Worm (Caenorhabditis elegans) whole organism, late embryonic: ENCODE measurements around the gene nmgp-1.

ENCODE experiments used
- C08G9.2 ChIP-seq: sonication (generic microtip); optimal IDR thresholded peaks from 2 replicates; lab custom pipeline; 2016; ENCODE audit warnings: mild to moderate bottlenecking, missing genetic modification characterization, moderate library complexity, missing compliant biosample characterization
- C38D4.7 ChIP-seq: fragments of 200-800 bp; sonication (Bioruptor generic); optimal IDR thresholded peaks from 2 replicates; lab custom pipeline; 2018; ENCODE audit warnings: mild to moderate bottlenecking, missing genetic modification characterization, moderate library complexity, missing compliant biosample characterization
- K02D7.2 ChIP-seq: sonication (generic microtip); optimal IDR thresholded peaks from 2 replicates; lab custom pipeline; 2017; ENCODE audit warnings: mild to moderate bottlenecking, missing genetic modification characterization, missing compliant biosample characterization
- Y22D7AL.16 ChIP-seq: sonication (generic microtip); optimal IDR thresholded peaks from 2 replicates; lab custom pipeline; 2016; ENCODE audit warnings: missing genetic modification characterization, missing compliant biosample characterization
- ceh-22 ChIP-seq: sonication (generic microtip); optimal IDR thresholded peaks from 2 replicates; lab custom pipeline; 2017; ENCODE audit warnings: missing biosample characterization, missing genetic modification characterization
- ceh-30 ChIP-seq: fragments of 150-350 bp; optimal IDR thresholded peaks from 2 replicates; lab custom pipeline; 2014; ENCODE audit warnings: missing biosample characterization, missing genetic modification characterization
- ceh-34 ChIP-seq: sonication (generic microtip); optimal IDR thresholded peaks from 2 replicates; lab custom pipeline; 2016; ENCODE audit warnings: mild to moderate bottlenecking, missing genetic modification characterization, missing compliant biosample characterization
- ceh-45 ChIP-seq: fragments of 200-800 bp; sonication (Bioruptor generic); IDR thresholded peaks from 2 replicates; pipeline ENCODE4 v1.3.6; 2022; ENCODE audit warnings: missing genetic modification reagents, missing genetic modification characterization, missing compliant biosample characterization
- ceh-48 ChIP-seq: sonication (generic microtip); optimal IDR thresholded peaks from 2 replicates; lab custom pipeline; 2016; ENCODE audit warnings: missing genetic modification characterization, inconsistent platforms, missing compliant biosample characterization
- ceh-9 ChIP-seq: sonication (generic microtip); optimal IDR thresholded peaks from 2 replicates; lab custom pipeline; 2016; ENCODE audit warnings: mild to moderate bottlenecking, missing genetic modification characterization, inconsistent platforms, missing compliant biosample characterization
- dmd-4 ChIP-seq: sonication (generic microtip); optimal IDR thresholded peaks from 2 replicates; lab custom pipeline; 2016; ENCODE audit warnings: borderline replicate concordance, missing genetic modification characterization, missing compliant biosample characterization
- dve-1 ChIP-seq: sonication (generic microtip); optimal IDR thresholded peaks from 2 replicates; lab custom pipeline; 2017; ENCODE audit warnings: antibody characterized with exemption, mild to moderate bottlenecking, missing genetic modification characterization, missing compliant biosample characterization
- elt-2 ChIP-seq: sonication (generic microtip); optimal IDR thresholded peaks from 2 replicates; lab custom pipeline; 2016; ENCODE audit warnings: missing genetic modification reagents, missing genetic modification characterization, missing compliant biosample characterization
- ets-4 ChIP-seq: sonication (generic microtip); optimal IDR thresholded peaks from 2 replicates; lab custom pipeline; 2016; ENCODE audit warnings: missing genetic modification characterization, missing compliant biosample characterization
- eyg-1 ChIP-seq: sonication (generic microtip); optimal IDR thresholded peaks from 2 replicates; lab custom pipeline; 2016; ENCODE audit warnings: missing genotype, missing genetic modification characterization, missing compliant biosample characterization
- fax-1 ChIP-seq: sonication (generic microtip); optimal IDR thresholded peaks from 2 replicates; lab custom pipeline; 2016; ENCODE audit warnings: missing genotype, missing genetic modification characterization, missing compliant biosample characterization
- fkh-6 ChIP-seq: sonication (generic microtip); optimal IDR thresholded peaks from 2 replicates; lab custom pipeline; 2016; ENCODE audit warnings: missing genetic modification characterization, missing compliant biosample characterization
- hlh-13 ChIP-seq: fragments of 200-800 bp; sonication (Bioruptor generic); optimal IDR thresholded peaks from 2 replicates; lab custom pipeline; 2018; ENCODE audit warnings: mild to moderate bottlenecking, missing genetic modification characterization, missing compliant biosample characterization
- hlh-6 ChIP-seq: sonication (generic microtip); optimal IDR thresholded peaks from 2 replicates; lab custom pipeline; 2016; ENCODE audit warnings: missing genotype, missing genetic modification characterization, missing compliant biosample characterization
- mec-3 ChIP-seq: sonication (generic microtip); optimal IDR thresholded peaks from 2 replicates; lab custom pipeline; 2016; ENCODE audit warnings: borderline replicate concordance, missing genetic modification characterization, missing compliant biosample characterization
- nfya-1 ChIP-seq: sonication (generic microtip); optimal IDR thresholded peaks from 2 replicates; lab custom pipeline; 2017; ENCODE audit warnings: missing genetic modification characterization, mild to moderate bottlenecking, missing compliant biosample characterization, antibody characterized with exemption, moderate library complexity
- npax-4 ChIP-seq: sonication (generic microtip); optimal IDR thresholded peaks from 2 replicates; lab custom pipeline; 2016; ENCODE audit warnings: missing genetic modification characterization, missing compliant biosample characterization
- odd-2 ChIP-seq: sonication (generic microtip); optimal IDR thresholded peaks from 2 replicates; lab custom pipeline; 2017; ENCODE audit warnings: antibody characterized with exemption, mild to moderate bottlenecking, missing genetic modification characterization, missing compliant biosample characterization
- pag-3 ChIP-seq: sonication (generic microtip); optimal IDR thresholded peaks from 2 replicates; lab custom pipeline; 2016; ENCODE audit warnings: missing compliant biosample characterization, missing genetic modification characterization, borderline replicate concordance
- pat-9 ChIP-seq: fragments of 200-800 bp; sonication (Bioruptor generic); optimal IDR thresholded peaks from 2 replicates; lab custom pipeline; 2018; ENCODE audit warnings: mild to moderate bottlenecking, missing genetic modification characterization, moderate library complexity, missing compliant biosample characterization
- pha-2 ChIP-seq: sonication (generic microtip); optimal IDR thresholded peaks from 2 replicates; lab custom pipeline; 2017; ENCODE audit warnings: mild to moderate bottlenecking, missing genetic modification characterization, missing compliant biosample characterization
- pha-4 ChIP-seq: fragments of 150-350 bp; optimal IDR thresholded peaks from 2 replicates; lab custom pipeline; 2018; ENCODE audit warnings: missing biosample characterization, missing genetic modification reagents, missing genetic modification characterization
- pros-1 ChIP-seq: fragments of 150-350 bp; optimal IDR thresholded peaks from 2 replicates; lab custom pipeline; 2014; ENCODE audit warnings: missing biosample characterization, missing genetic modification reagents, missing genetic modification characterization
- sdc-2 ChIP-seq: sonication (generic microtip); optimal IDR thresholded peaks from 2 replicates; lab custom pipeline; 2016; ENCODE audit warnings: missing genotype, missing genetic modification characterization, missing compliant biosample characterization
- sox-2 ChIP-seq: fragments of 200-800 bp; sonication (Bioruptor generic); IDR thresholded peaks from 2 replicates; pipeline ENCODE4 v1.3.6; 2022; ENCODE audit warnings: missing genetic modification reagents, missing genetic modification characterization, missing compliant biosample characterization
- syd-9 ChIP-seq: sonication (generic microtip); optimal IDR thresholded peaks from 2 replicates; lab custom pipeline; 2016; ENCODE audit warnings: mild to moderate bottlenecking, missing genetic modification characterization, moderate library complexity, missing compliant biosample characterization
- tbx-7 ChIP-seq: sonication (generic microtip); optimal IDR thresholded peaks from 2 replicates; lab custom pipeline; 2016; ENCODE audit warnings: missing genotype, missing genetic modification characterization, missing compliant biosample characterization
- unc-42 ChIP-seq: sonication (generic microtip); optimal IDR thresholded peaks from 2 replicates; lab custom pipeline; 2016; ENCODE audit warnings: missing genotype, missing genetic modification characterization, missing compliant biosample characterization
- unc-55 ChIP-seq: sonication (generic microtip); optimal IDR thresholded peaks from 2 replicates; lab custom pipeline; 2017; ENCODE audit warnings: missing biosample characterization, missing genetic modification reagents, missing genetic modification characterization
- unc-86 ChIP-seq: sonication (generic microtip); optimal IDR thresholded peaks from 2 replicates; lab custom pipeline; 2016; ENCODE audit warnings: missing genetic modification characterization, missing compliant biosample characterization
- zip-5 ChIP-seq: sonication (generic microtip); optimal IDR thresholded peaks from 2 replicates; lab custom pipeline; 2016; ENCODE audit warnings: missing genetic modification characterization, missing compliant biosample characterization

nmgp-1 gene

ce11 chrII:6252707-6253106 lies 8.0 kb upstream of the nmgp-1 start:
- TF ChIP-seq tbx-7 (tag; lab: Kevin White, UChicago) = no peak
- no peak for TF ChIP-seq dve-1
- TF ChIP-seq pag-3 (tag; lab: Kevin White, UChicago) = no peak
- TF ChIP-seq ceh-9 (tag; lab: Kevin White, UChicago) = no peak
- TF ChIP-seq ets-4 (tag; lab: Kevin White, UChicago) = no peak
- TF ChIP-seq dmd-4 (tag; lab: Kevin White, UChicago) = no peak
- TF ChIP-seq hlh-6 (tag; lab: Kevin White, UChicago) = no peak
- TF ChIP-seq npax-4 (tag; lab: Kevin White, UChicago) = no peak
- no peak for TF ChIP-seq pat-9 (tag; lab: Kevin White, UChicago)
- TF ChIP-seq ceh-34 = no peak
- TF ChIP-seq sdc-2 (tag; lab: Kevin White, UChicago) = no peak
- TF ChIP-seq zip-5 (tag; lab: Kevin White, UChicago) = no peak

ce11 chrII:6256024-6256423 lies 4.6 kb upstream of the nmgp-1 start, which contains the start of gene F13H8.5:
TSS of gene F13H8.5 (minus strand) at chrII:6256124.
- TF ChIP-seq syd-9 (tag; lab: Kevin White, UChicago) = no peak
- no peak for TF ChIP-seq zip-5 (tag; lab: Kevin White, UChicago)
- no peak for TF ChIP-seq ceh-30 (tag; lab: Kevin White, UChicago)
- TF ChIP-seq npax-4 (tag; lab: Kevin White, UChicago) = no peak
- TF ChIP-seq unc-42 = no peak
- no peak for TF ChIP-seq ceh-9 (tag; lab: Kevin White, UChicago)
- no peak for TF ChIP-seq ceh-45 (GFP tag; lab: Robert Waterston, UW)
- TF ChIP-seq nfya-1 (tag; lab: Kevin White, UChicago) = no peak
- no peak for TF ChIP-seq Y22D7AL.16
- no peak for TF ChIP-seq hlh-13 (GFP tag; lab: Kevin White, UChicago)
- no peak for TF ChIP-seq fkh-6
- TF ChIP-seq pha-2 (tag; lab: Kevin White, UChicago) = no peak
- no peak for TF ChIP-seq fax-1 (tag; lab: Kevin White, UChicago)
- TF ChIP-seq sox-2 = no peak
- TF ChIP-seq C08G9.2 (tag; lab: Kevin White, UChicago) = no peak
- TF ChIP-seq mec-3 (tag; lab: Kevin White, UChicago) = no peak
- no peak for TF ChIP-seq ceh-48
- no peak for TF ChIP-seq C38D4.7
- TF ChIP-seq unc-55 (GFP tag; lab: Kevin White, UChicago) = no peak

- TF ChIP-seq pros-1 (tag; lab: Kevin White, UChicago) = no peak
- TF ChIP-seq K02D7.2 (tag; lab: Kevin White, UChicago) = no peak
- no peak for TF ChIP-seq zip-5 (tag; lab: Kevin White, UChicago)
- no peak for TF ChIP-seq ceh-22 (tag; lab: Kevin White, UChicago)
- TF ChIP-seq C08G9.2 (tag; lab: Kevin White, UChicago) = no peak
- TF ChIP-seq dve-1 = no peak
- no peak for TF ChIP-seq mec-3 (tag; lab: Kevin White, UChicago)
- TF ChIP-seq odd-2 (tag; lab: Kevin White, UChicago) = no peak
- no peak for TF ChIP-seq hlh-6 (tag; lab: Kevin White, UChicago)
- TF ChIP-seq unc-86 (tag; lab: Kevin White, UChicago) = no peak
- no peak for TF ChIP-seq nfya-1 (tag; lab: Kevin White, UChicago)
- no peak for TF ChIP-seq tbx-7 (tag; lab: Kevin White, UChicago)
- TF ChIP-seq C38D4.7 = no peak
- TF ChIP-seq eyg-1 (tag; lab: Kevin White, UChicago) = no peak
These were observed 3.3 kb upstream of the nmgp-1 start for ce11 chrII:6257220-6257877.

DNA sequence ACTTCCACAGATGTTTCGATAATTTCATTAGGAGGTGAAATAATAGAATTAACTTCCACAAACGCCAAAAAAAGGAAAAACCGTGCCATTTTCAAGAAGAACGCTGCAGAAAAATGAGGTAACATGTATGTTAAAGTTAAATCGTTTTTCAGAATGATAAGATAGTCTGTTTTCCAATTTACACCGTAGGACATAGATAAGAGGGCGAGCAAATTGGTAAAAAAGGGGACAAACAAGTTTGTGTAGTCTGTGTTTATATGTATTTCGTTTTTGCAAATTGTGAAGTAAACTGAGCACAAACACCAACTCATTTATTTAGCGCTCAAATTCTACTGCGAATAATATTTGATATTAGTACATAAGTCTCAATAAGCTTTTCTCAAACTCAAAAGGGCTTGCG lies 790 bp upstream of the nmgp-1 start, which contains the start of gene F13H8.11:
TSS of gene F13H8.11 (minus strand) at position 155 of the 400 bp plus-strand sequence.
- no peak for TF ChIP-seq pag-3 (tag; lab: Kevin White, UChicago)
- TF ChIP-seq pha-4 = no peak
- TF ChIP-seq elt-2 (tag; lab: Kevin White, UChicago) = peak; percentile 10
- TF ChIP-seq, all 69 proteins: peak for 1
